Fruit fly (Drosophila melanogaster) Kc167 (cell line): Measurements from ENCODE around the gene CG9109.

Experiments
- Myc ChIP-seq: fragments of >200 bp; optimal IDR thresholded peaks from 2 replicates; lab custom pipeline; 2017; ENCODE audit warnings: missing external identifiers
- Sin3A ChIP-seq: fragments of >200 bp; optimal IDR thresholded peaks from 2 replicates; lab custom pipeline; 2018; ENCODE audit warnings: missing external identifiers
- h ChIP-seq: fragments of >200 bp; optimal IDR thresholded peaks from 3 replicates; lab custom pipeline; 2018; ENCODE audit warnings: missing external identifiers
- insv ChIP-seq: fragments of >200 bp; optimal IDR thresholded peaks from 3 replicates; lab custom pipeline; 2018; ENCODE audit warnings: missing external identifiers
- psq ChIP-seq: fragments of >200 bp; optimal IDR thresholded peaks from 2 replicates; lab custom pipeline; 2017; ENCODE audit warnings: missing external identifiers
- ttk ChIP-seq: sonication (Bioruptor generic); optimal IDR thresholded peaks from 2 replicates; lab custom pipeline; 2017; ENCODE audit warnings: missing external identifiers

DNA sequence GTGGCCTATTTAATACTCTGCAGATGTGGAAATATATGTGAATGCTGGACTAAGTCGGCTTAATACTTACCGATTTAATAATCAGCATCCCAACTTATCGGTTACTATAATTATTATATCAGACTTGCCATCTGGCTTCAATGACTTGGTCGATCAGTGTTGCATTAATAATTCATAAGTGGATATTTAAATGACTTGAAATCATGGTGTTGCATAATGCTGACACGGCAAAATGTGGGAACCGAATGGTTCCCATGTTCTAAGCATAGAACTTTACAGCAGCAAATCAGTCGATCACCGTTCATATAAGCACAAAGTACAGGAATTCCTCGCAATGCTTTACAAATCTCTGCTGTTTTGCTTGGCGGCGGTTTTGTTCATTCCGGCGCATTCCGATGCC lies 26.0 kb upstream of the CG9109 start, which contains the start of gene CG34180:
- TF ChIP-seq insv (lab: Kevin White, UChicago) = no peak
- TF ChIP-seq psq (lab: Kevin White, UChicago) = no peak
- TF ChIP-seq h (lab: Kevin White, UChicago) = no peak
- no peak for TF ChIP-seq Sin3A (lab: Kevin White, UChicago)
- no peak for TF ChIP-seq ttk (lab: Kevin White, UChicago)
- no peak for TF ChIP-seq Myc (lab: Kevin White, UChicago)
